Comparison of ENCODE assay signal across 2 fruit fly cellular contexts in the genomic region with DNA sequence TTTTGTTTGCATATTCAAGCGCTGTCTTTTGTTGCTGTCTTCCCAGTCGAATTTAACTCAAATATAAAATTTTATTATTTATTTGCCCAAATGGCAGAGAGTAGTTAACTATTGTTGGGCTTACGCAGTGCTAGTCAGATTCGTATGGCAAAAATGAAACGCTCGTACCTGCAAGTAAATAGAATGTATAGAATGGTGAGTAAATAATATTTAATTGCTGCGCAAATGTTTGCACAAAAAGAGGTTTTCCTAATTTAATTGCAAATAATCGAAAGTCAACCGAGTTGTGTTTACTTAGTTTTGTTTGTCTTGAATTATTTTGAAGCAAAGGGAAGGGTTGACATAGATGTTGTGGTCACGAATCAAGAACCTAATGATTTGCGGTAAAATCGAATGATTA.
TF ChIP-seq lines count a peak whose summit lies in the region.

No protein-coding gene starts in this region.

- TF ChIP-seq CTCF in whole organism, embryonic (GFP tag; optimal IDR thresholded peaks at IDR 0.05; lab: Kevin White, UChicago), result no peak

TF ChIP-seq in whole organism, embryonic, 481 proteins besides CTCF, POLR2A, EP300 and RAD21 (continues in another document):
- TF ChIP-seq CG1233 (GFP tag; optimal IDR thresholded peaks at IDR 0.05; lab: Kevin White, UChicago) (peak; percentile 23), schlank (tag; optimal IDR thresholded peaks at IDR 0.05; lab: Kevin White, UChicago) (peak; percentile 35), CG6765 (GFP tag; optimal IDR thresholded peaks at IDR 0.05; lab: Kevin White, UChicago) (peak; percentile 23), Fer1 (GFP tag; optimal IDR thresholded peaks at IDR 0.05; lab: Kevin White, UChicago) (peak; percentile 39), Meics (GFP tag; optimal IDR thresholded peaks at IDR 0.05; lab: Kevin White, UChicago) (peak; percentile 9), CG10209 (GFP tag; optimal IDR thresholded peaks at IDR 0.05; lab: Kevin White, UChicago) (no peak), CG17361 (GFP tag; IDR thresholded peaks at IDR 0.05; lab: Robert Waterston, UW) (0 out of 3 replicates have a peak, but pooled peaks have one; percentile 17), lab (GFP tag; optimal IDR thresholded peaks at IDR 0.05; lab: Kevin White, UChicago) (peak; percentile 43), Med (GFP tag; lab: Kevin White, UChicago) (peak; percentile 74), unpg (GFP tag; optimal IDR thresholded peaks at IDR 0.05; lab: Kevin White, UChicago) (peak; percentile 7), exex (tag; optimal IDR thresholded peaks at IDR 0.05; lab: Kevin White, UChicago) (peak; percentile 12), eyg (GFP tag; optimal IDR thresholded peaks at IDR 0.05; lab: Kevin White, UChicago) (peak; percentile 7), CG8359 (GFP tag; optimal IDR thresholded peaks at IDR 0.05; lab: Kevin White, UChicago; ENCODE audit: borderline replicate concordance) (no peak), sisA (GFP tag; IDR thresholded peaks at IDR 0.05; lab: Robert Waterston, UW) (no peak), CG11456 (GFP tag; IDR thresholded peaks at IDR 0.05; lab: Robert Waterston, UW) (no peak), CG11504 (tag; optimal IDR thresholded peaks at IDR 0.05; lab: Kevin White, UChicago) (peak; percentile 17), Atf6 (GFP tag; IDR thresholded peaks at IDR 0.05; lab: Robert Waterston, UW) (0 out of 2 replicates have a peak, but pooled peaks have one; percentile 36), CG9932 (GFP tag; IDR thresholded peaks at IDR 0.05; lab: Robert Waterston, UW) (no peak), gem (tag; optimal IDR thresholded peaks at IDR 0.05; lab: Kevin White, UChicago) (peak; percentile 13), CG18599 (GFP tag; optimal IDR thresholded peaks at IDR 0.05; lab: Kevin White, UChicago) (peak; percentile 32), PHDP (tag; optimal IDR thresholded peaks at IDR 0.05; lab: Kevin White, UChicago) (peak; percentile 42), CG6813 (GFP tag; optimal IDR thresholded peaks at IDR 0.05; lab: Kevin White, UChicago) (peak; percentile 11), caup (GFP tag; optimal IDR thresholded peaks at IDR 0.05; lab: Kevin White, UChicago; ENCODE audit: severe bottlenecking) (peak; percentile 17), CG15011 (GFP tag; optimal IDR thresholded peaks at IDR 0.05; lab: Kevin White, UChicago) (peak; percentile 28), CHES-1-like (GFP tag; optimal IDR thresholded peaks at IDR 0.05; lab: Kevin White, UChicago) (no peak), sug (tag; optimal IDR thresholded peaks at IDR 0.05; lab: Kevin White, UChicago) (no peak), ase (GFP tag; IDR thresholded peaks at IDR 0.05; lab: Robert Waterston, UW) (no peak), Hmr (GFP tag; optimal IDR thresholded peaks at IDR 0.05; lab: Kevin White, UChicago) (peak; percentile 35), CG2678 (tag; optimal IDR thresholded peaks at IDR 0.05; lab: Kevin White, UChicago) (peak; percentile 48), onecut (GFP tag; IDR thresholded peaks at IDR 0.05; lab: Robert Waterston, UW) (no peak), CG2120 (GFP tag; optimal IDR thresholded peaks at IDR 0.05; lab: Kevin White, UChicago) (peak; percentile 2), CG7357 (GFP tag; IDR thresholded peaks at IDR 0.05; lab: Robert Waterston, UW) (no peak), scrt (GFP tag; optimal IDR thresholded peaks at IDR 0.05; lab: Kevin White, UChicago) (peak; percentile 4), CG18011 (GFP tag; optimal IDR thresholded peaks at IDR 0.05; lab: Kevin White, UChicago) (peak; percentile 11), CG3281 (GFP tag; optimal IDR thresholded peaks at IDR 0.05; lab: Kevin White, UChicago) (peak; percentile 37), nau (GFP tag; optimal IDR thresholded peaks at IDR 0.05; lab: Kevin White, UChicago) (peak; percentile 42), Jarid2 (GFP tag; optimal IDR thresholded peaks at IDR 0.05; lab: Kevin White, UChicago) (peak; percentile 26), Asciz (GFP tag; optimal IDR thresholded peaks at IDR 0.05; lab: Kevin White, UChicago) (peak; percentile 38), CG18619 (GFP tag; optimal IDR thresholded peaks at IDR 0.05; lab: Kevin White, UChicago) (peak; percentile 10), CG1832 (GFP tag; optimal IDR thresholded peaks at IDR 0.05; lab: Kevin White, UChicago) (no peak), D19B (GFP tag; optimal IDR thresholded peaks at IDR 0.05; lab: Kevin White, UChicago) (peak; percentile 11), dysf (GFP tag; IDR thresholded peaks at IDR 0.05; lab: Robert Waterston, UW) (no peak), CG2116 (GFP tag; optimal IDR thresholded peaks at IDR 0.05; lab: Kevin White, UChicago) (no peak)

TF ChIP-seq in whole organism, prepupa, 60 proteins besides CTCF, POLR2A, EP300 and RAD21:
- TF ChIP-seq Lpt (GFP tag; optimal IDR thresholded peaks at IDR 0.05; lab: Kevin White, UChicago), result no peak
- TF ChIP-seq salr (GFP tag; optimal IDR thresholded peaks at IDR 0.05; lab: Kevin White, UChicago), result no peak
- no peak for TF ChIP-seq dsx (GFP tag; optimal IDR thresholded peaks at IDR 0.05; lab: Kevin White, UChicago; ENCODE audit: poor library complexity, severe bottlenecking)
- no peak for TF ChIP-seq fd85E (GFP tag; optimal IDR thresholded peaks at IDR 0.05; lab: Kevin White, UChicago)
- TF ChIP-seq CG10631 (GFP tag; optimal IDR thresholded peaks at IDR 0.05; lab: Kevin White, UChicago), result no peak
- peak; percentile 90 for TF ChIP-seq fkh (GFP tag; optimal IDR thresholded peaks at IDR 0.05; lab: Kevin White, UChicago)
- TF ChIP-seq cyc (GFP tag; optimal IDR thresholded peaks at IDR 0.05; lab: Kevin White, UChicago), result no peak
- no peak for TF ChIP-seq OdsH (GFP tag; optimal IDR thresholded peaks at IDR 0.05; lab: Kevin White, UChicago)
